Fruit fly (Drosophila melanogaster) whole organism, embryonic: ENCODE measurements around the gene awd.

ENCODE experiments used
- Atf-2 ChIP-seq: fragments of 200-800 bp; sonication (Bioruptor generic); optimal IDR thresholded peaks from 2 replicates; lab custom pipeline; 2016; ENCODE audit warnings: missing biosample characterization, missing genetic modification characterization
- CG10366 ChIP-seq: fragments of 200-800 bp; sonication (Bioruptor generic); IDR thresholded peaks from 2 replicates; pipeline ENCODE4 v1.3.6; 2022; ENCODE audit warnings: missing biosample characterization, missing genetic modification characterization
- CG14050 ChIP-seq: fragments of 200-800 bp; sonication (Bioruptor generic); IDR thresholded peaks from 3 replicates; pipeline ENCODE4 v1.3.6; 2022; ENCODE audit warnings: missing biosample characterization, missing genetic modification characterization
- CG1529 ChIP-seq: fragments of 200-800 bp; sonication (Bioruptor generic); optimal IDR thresholded peaks from 3 replicates; lab custom pipeline; 2018; ENCODE audit warnings: missing biosample characterization, missing genetic modification characterization
- CG15514 ChIP-seq: fragments of 200-800 bp; sonication (Bioruptor generic); optimal IDR thresholded peaks from 3 replicates; lab custom pipeline; 2017; ENCODE audit warnings: missing biosample characterization, missing genetic modification characterization, mild to moderate bottlenecking, moderate library complexity, missing genetic modification reagents
- CG1603 ChIP-seq: fragments of 200-800 bp; sonication (Bioruptor generic); optimal IDR thresholded peaks from 2 replicates; lab custom pipeline; 2019; ENCODE audit warnings: missing biosample characterization, mild to moderate bottlenecking, missing genetic modification characterization, moderate library complexity
- CG18262 ChIP-seq: fragments of 200-800 bp; optimal IDR thresholded peaks from 3 replicates; lab custom pipeline; 2019; ENCODE audit warnings: missing biosample characterization, mild to moderate bottlenecking, missing genetic modification characterization, moderate library complexity
- CG18476 ChIP-seq: fragments of 200-800 bp; sonication (Bioruptor generic); optimal IDR thresholded peaks from 2 replicates; lab custom pipeline; 2016; ENCODE audit warnings: missing biosample characterization, mild to moderate bottlenecking, missing genetic modification characterization
- CG3163 ChIP-seq: fragments of 200-800 bp; sonication (Bioruptor generic); optimal IDR thresholded peaks from 3 replicates; lab custom pipeline; 2016; ENCODE audit warnings: missing biosample characterization, missing genetic modification characterization
- CG32772 ChIP-seq: fragments of 200-800 bp; sonication (Bioruptor generic); IDR thresholded peaks from 2 replicates; pipeline ENCODE4 v1.3.6; 2022; ENCODE audit warnings: missing biosample characterization, missing genetic modification characterization
- CG3726 ChIP-seq: fragments of 200-800 bp; sonication (Bioruptor generic); IDR thresholded peaks from 3 replicates; pipeline ENCODE4, ENCODE4 v1.3.6; 2022; ENCODE audit warnings: missing biosample characterization, missing genetic modification characterization
- CG4328 ChIP-seq: fragments of 200-800 bp; sonication (Bioruptor generic); optimal IDR thresholded peaks from 3 replicates; lab custom pipeline; 2017; ENCODE audit warnings: missing biosample characterization, missing genetic modification reagents, missing genetic modification characterization
- CG4707 ChIP-seq: fragments of 200-800 bp; sonication (Bioruptor generic); optimal IDR thresholded peaks from 2 replicates; lab custom pipeline; 2018; ENCODE audit warnings: missing biosample characterization, mild to moderate bottlenecking, missing genetic modification characterization, moderate library complexity
- CG6689 ChIP-seq: fragments of 200-800 bp; sonication (Bioruptor generic); IDR thresholded peaks from 2 replicates; pipeline ENCODE4 v1.3.6; 2022; ENCODE audit warnings: missing biosample characterization, missing genetic modification characterization
- CG7372 ChIP-seq: fragments of 200-800 bp; sonication (Bioruptor generic); IDR thresholded peaks from 2 replicates; pipeline ENCODE4 v1.3.6; 2022; ENCODE audit warnings: missing biosample characterization, missing genetic modification characterization
- CG7963 ChIP-seq: fragments of 200-800 bp; sonication (Bioruptor generic); IDR thresholded peaks from 3 replicates; pipeline ENCODE4 v1.3.6; 2022; ENCODE audit warnings: missing biosample characterization, missing genetic modification characterization; ENCODE audit not compliant: partially characterized antibody
- CG7987 ChIP-seq: fragments of 200-800 bp; sonication (Bioruptor generic); optimal IDR thresholded peaks from 2 replicates; lab custom pipeline; 2018; ENCODE audit warnings: missing biosample characterization, mild to moderate bottlenecking, missing genetic modification characterization, moderate library complexity
- CG8765 ChIP-seq: fragments of 200-800 bp; sonication (Bioruptor generic); IDR thresholded peaks from 2 replicates; pipeline ENCODE4 v1.3.6; 2022; ENCODE audit warnings: missing biosample characterization, missing genetic modification characterization
- CG9797 ChIP-seq: fragments of 200-800 bp; sonication (Bioruptor generic); optimal IDR thresholded peaks from 3 replicates; lab custom pipeline; 2018; ENCODE audit warnings: missing biosample characterization, mild to moderate bottlenecking, missing genetic modification characterization
- Chrac-16 ChIP-seq: fragments of 200-800 bp; sonication (Bioruptor generic); optimal IDR thresholded peaks from 3 replicates; lab custom pipeline; 2016; ENCODE audit warnings: missing biosample characterization, missing genetic modification characterization
- Doc2 ChIP-seq: fragments of 200-800 bp; sonication (Bioruptor generic); IDR thresholded peaks from 2 replicates; pipeline ENCODE4 v1.3.6; 2022; ENCODE audit warnings: missing biosample characterization, missing genetic modification characterization
- NfI ChIP-seq: fragments of 200-800 bp; sonication (Bioruptor generic); optimal IDR thresholded peaks from 3 replicates; lab custom pipeline; 2018; ENCODE audit warnings: missing biosample characterization, mild to moderate bottlenecking, missing genetic modification characterization, moderate library complexity
- Opbp ChIP-seq: fragments of 200-800 bp; sonication (Bioruptor generic); IDR thresholded peaks from 3 replicates; pipeline ENCODE4 v1.3.6; 2022; ENCODE audit warnings: missing biosample characterization, missing genetic modification characterization; ENCODE audit not compliant: partially characterized antibody
- Six4 ChIP-seq: fragments of 200-800 bp; sonication (Bioruptor generic); optimal IDR thresholded peaks from 2 replicates; lab custom pipeline; 2016; ENCODE audit warnings: missing biosample characterization, missing genetic modification characterization
- Taf1 ChIP-seq: fragments of 200-800 bp; sonication (Bioruptor generic); IDR thresholded peaks from 2 replicates; pipeline ENCODE4 v1.3.6; 2022; ENCODE audit warnings: missing biosample characterization, missing genetic modification characterization
- Vsx1 ChIP-seq: fragments of 200-800 bp; sonication (Bioruptor generic); optimal IDR thresholded peaks from 2 replicates; lab custom pipeline; 2017; ENCODE audit warnings: missing biosample characterization, mild to moderate bottlenecking, missing genetic modification characterization, missing genetic modification reagents
- aop ChIP-seq: fragments of 200-800 bp; sonication (Bioruptor generic); IDR thresholded peaks from 2 replicates; pipeline ENCODE4 v1.3.6; 2022; ENCODE audit warnings: missing biosample characterization, missing genetic modification characterization
- ato ChIP-seq: fragments of 200-800 bp; sonication (Bioruptor generic); IDR thresholded peaks from 2 replicates; pipeline ENCODE4 v1.3.6; 2022; ENCODE audit warnings: missing biosample characterization, missing genetic modification characterization; ENCODE audit not compliant: partially characterized antibody
- az2 ChIP-seq: fragments of 200-800 bp; sonication (Bioruptor generic); optimal IDR thresholded peaks from 3 replicates; lab custom pipeline; 2016; ENCODE audit warnings: missing biosample characterization, missing genetic modification characterization
- bbx ChIP-seq: fragments of 200-800 bp; sonication (Bioruptor generic); IDR thresholded peaks from 2 replicates; pipeline ENCODE4 v1.3.6; 2022; ENCODE audit warnings: missing biosample characterization, missing genetic modification characterization; ENCODE audit not compliant: partially characterized antibody
- bsh ChIP-seq, 2 experiments: fragments of 200-800 bp; sonication (Bioruptor generic); optimal IDR thresholded peaks; 2 replicates each; lab custom pipeline; 2017 to 2018; ENCODE audit warnings: mild to moderate bottlenecking in 2 of 2, missing biosample characterization in 2 of 2, missing genetic modification characterization in 2 of 2, moderate library complexity in 1 of 2
- btn ChIP-seq: fragments of 200-800 bp; sonication (Bioruptor generic); optimal IDR thresholded peaks from 2 replicates; lab custom pipeline; 2016; ENCODE audit warnings: missing biosample characterization, missing genetic modification characterization
- chm ChIP-seq: fragments of 200-800 bp; sonication (Bioruptor generic); IDR thresholded peaks from 2 replicates; pipeline ENCODE4 v1.3.6; 2022; ENCODE audit warnings: missing biosample characterization, missing genetic modification characterization
- esg ChIP-seq: fragments of 200-800 bp; sonication (Bioruptor generic); conservative IDR thresholded peaks from 2 replicates; pipeline ENCODE4 v1.3.6; 2022; ENCODE audit warnings: missing biosample characterization, missing genetic modification characterization
- fru ChIP-seq: fragments of >200 bp; optimal IDR thresholded peaks from 2 replicates; lab custom pipeline; 2017
- hb ChIP-seq: fragments of 200-800 bp; sonication (Bioruptor generic); IDR thresholded peaks from 3 replicates; pipeline ENCODE4 v1.3.6; 2022; ENCODE audit warnings: missing biosample characterization, missing genetic modification characterization; ENCODE audit not compliant: partially characterized antibody
- inv ChIP-seq: fragments of 200-800 bp; sonication (Bioruptor generic); IDR thresholded peaks from 2 replicates; pipeline ENCODE4 v1.3.6; 2022; ENCODE audit warnings: missing biosample characterization, missing genetic modification characterization; ENCODE audit not compliant: partially characterized antibody
- jigr1 ChIP-seq: fragments of 200-800 bp; sonication (Bioruptor generic); IDR thresholded peaks from 3 replicates; pipeline ENCODE4 v1.3.6; 2022; ENCODE audit warnings: missing biosample characterization, missing genetic modification characterization
- jumu ChIP-seq: fragments of 200-800 bp; sonication (Bioruptor generic); optimal IDR thresholded peaks from 3 replicates; lab custom pipeline; 2016; ENCODE audit warnings: missing biosample characterization, missing genetic modification characterization
- lbe ChIP-seq: fragments of 200-800 bp; sonication (Bioruptor generic); optimal IDR thresholded peaks from 2 replicates; lab custom pipeline; 2016; ENCODE audit warnings: missing biosample characterization, mild to moderate bottlenecking, missing genetic modification characterization
- nerfin-1 ChIP-seq: fragments of 200-800 bp; sonication (Bioruptor generic); optimal IDR thresholded peaks from 3 replicates; lab custom pipeline; 2019; ENCODE audit warnings: missing biosample characterization, mild to moderate bottlenecking, missing genetic modification characterization, moderate library complexity
- onecut ChIP-seq: fragments of 200-800 bp; sonication (Bioruptor generic); IDR thresholded peaks from 2 replicates; pipeline ENCODE4 v1.3.6; 2022; ENCODE audit warnings: missing biosample characterization, missing genetic modification characterization
- pb ChIP-seq: fragments of 200-800 bp; sonication (Bioruptor generic); optimal IDR thresholded peaks from 3 replicates; lab custom pipeline; 2016; ENCODE audit warnings: missing biosample characterization, missing genetic modification characterization
- pho ChIP-seq: fragments of 200-800 bp; sonication (Bioruptor generic); optimal IDR thresholded peaks from 2 replicates; lab custom pipeline; 2016; ENCODE audit warnings: missing biosample characterization, missing genetic modification characterization
- sens-2 ChIP-seq: fragments of 200-800 bp; sonication (Bioruptor generic); IDR thresholded peaks from 2 replicates; pipeline ENCODE4 v1.3.6; 2022; ENCODE audit warnings: missing biosample characterization, missing genetic modification characterization
- so ChIP-seq: fragments of 200-800 bp; sonication (Bioruptor generic); IDR thresholded peaks from 3 replicates; pipeline ENCODE4 v1.3.6; 2022; ENCODE audit warnings: missing biosample characterization, missing genetic modification characterization
- tgo ChIP-seq: fragments of 200-800 bp; sonication (Bioruptor generic); IDR thresholded peaks from 3 replicates; pipeline ENCODE4 v1.3.6; 2022; ENCODE audit warnings: missing biosample characterization, missing genetic modification characterization
- twi ChIP-seq: fragments of 200-800 bp; optimal IDR thresholded peaks from 2 replicates; lab custom pipeline; 2019; ENCODE audit warnings: missing biosample characterization, mild to moderate bottlenecking, missing genetic modification characterization, moderate library complexity
- zf30C ChIP-seq: fragments of 200-800 bp; sonication (Bioruptor generic); optimal IDR thresholded peaks from 3 replicates; lab custom pipeline; 2018; ENCODE audit warnings: missing biosample characterization, mild to moderate bottlenecking, missing genetic modification characterization

The awd gene

DNA sequence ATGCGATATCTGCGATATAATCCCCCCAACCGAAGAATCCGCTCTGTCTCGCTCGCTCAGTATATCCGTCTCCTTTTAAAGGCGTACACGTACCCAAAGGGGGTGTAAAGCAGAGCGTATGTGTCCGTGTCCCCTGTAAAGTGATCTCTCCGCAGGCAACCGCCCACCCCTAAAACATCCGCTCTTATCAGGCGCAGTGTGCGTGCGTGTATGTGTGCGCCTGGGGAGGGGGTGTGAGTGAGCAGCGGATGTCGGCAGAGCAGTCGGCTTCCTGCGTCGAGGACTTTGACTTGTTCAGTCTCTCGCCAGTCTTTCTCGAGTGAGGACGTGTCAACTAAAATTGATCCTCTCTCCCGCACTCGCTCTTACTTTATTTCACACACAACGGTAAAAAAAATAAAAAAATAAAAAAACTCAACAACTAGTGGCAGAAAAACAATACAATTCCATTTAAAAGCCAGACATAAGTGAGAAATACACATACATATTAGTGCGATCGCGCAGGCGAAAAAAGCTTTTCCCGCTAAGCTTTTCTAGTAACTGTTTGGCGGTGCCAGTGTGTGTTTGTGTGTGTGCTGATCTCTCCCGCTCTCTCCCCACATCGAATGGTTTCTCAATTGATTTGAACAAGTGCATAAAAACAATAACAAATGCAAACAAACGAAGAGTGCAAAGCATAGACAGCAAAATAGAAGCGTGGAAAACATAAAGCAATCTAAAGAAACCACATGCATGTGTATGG is 20.2 kb downstream of the awd start (continued):
- TF ChIP-seq CG4328 (GFP tag; lab: Kevin White, UChicago): no peak
- no peak for TF ChIP-seq esg (GFP tag; lab: Robert Waterston, UW)
- TF ChIP-seq bsh (GFP tag; optimal IDR thresholded peaks at IDR 0.05; lab: Kevin White, UChicago): no peak
- TF ChIP-seq lbe (GFP tag; lab: Kevin White, UChicago): no peak
- TF ChIP-seq jigr1 (GFP tag; lab: Robert Waterston, UW): no peak
- no peak for TF ChIP-seq Six4
- no peak for TF ChIP-seq CG7987 (GFP tag; lab: Kevin White, UChicago)
- no peak for TF ChIP-seq btn (GFP tag; lab: Kevin White, UChicago)
- TF ChIP-seq CG18476: no peak
- no peak for TF ChIP-seq CG9797
- TF ChIP-seq CG10366: no peak
- TF ChIP-seq CG6689 (GFP tag; lab: Robert Waterston, UW): no peak
- TF ChIP-seq CG32772 (GFP tag; lab: Robert Waterston, UW): peak; percentile 31; the same call in 1 of the 2 replicates
- TF ChIP-seq aop (GFP tag; lab: Robert Waterston, UW): peak; percentile 83; the same call in 1 of the 2 replicates
- no peak for TF ChIP-seq Doc2 (GFP tag; lab: Robert Waterston, UW)
- peak; percentile 26; the same call in 1 of the 2 replicates for TF ChIP-seq onecut (GFP tag; lab: Robert Waterston, UW)
- no peak for TF ChIP-seq CG14050
- TF ChIP-seq CG8765 (GFP tag; lab: Robert Waterston, UW): no peak
- 0 out of 3 replicates have a peak, but pooled peaks have one; percentile 28 for TF ChIP-seq Opbp (GFP tag; lab: Robert Waterston, UW)
- peak; percentile 26; the same call in 1 of the 2 replicates for TF ChIP-seq bbx (GFP tag; lab: Robert Waterston, UW)
- no peak for TF ChIP-seq CG7963 (GFP tag; lab: Robert Waterston, UW)
- TF ChIP-seq jumu (GFP tag; lab: Kevin White, UChicago): no peak
- no peak for TF ChIP-seq hb
- TF ChIP-seq tgo (GFP tag; lab: Robert Waterston, UW): no peak
- TF ChIP-seq sens-2: 0 out of 2 replicates have a peak, but pooled peaks have one; percentile 33
- TF ChIP-seq CG1529 (GFP tag; lab: Kevin White, UChicago): no peak
- TF ChIP-seq zf30C (GFP tag; lab: Kevin White, UChicago): no peak
- no peak for TF ChIP-seq CG7372 (GFP tag; lab: Robert Waterston, UW)
- no peak for TF ChIP-seq Atf-2 (GFP tag; lab: Kevin White, UChicago)
- TF ChIP-seq nerfin-1 (tag; lab: Kevin White, UChicago): peak; percentile 51
- no peak for TF ChIP-seq pho (GFP tag; lab: Kevin White, UChicago)
- no peak for TF ChIP-seq Taf1 (GFP tag; lab: Robert Waterston, UW)
- no peak for TF ChIP-seq CG15514 (GFP tag; lab: Kevin White, UChicago)
- TF ChIP-seq inv (GFP tag; lab: Robert Waterston, UW): no peak
- peak; percentile 11 for TF ChIP-seq Vsx1 (GFP tag; lab: Kevin White, UChicago)
- TF ChIP-seq CG1603: no peak
- no peak for TF ChIP-seq CG4707 (GFP tag; lab: Kevin White, UChicago)
- peak; percentile 16 for TF ChIP-seq CG3163 (GFP tag; lab: Kevin White, UChicago)
- no peak for TF ChIP-seq Chrac-16
- no peak for TF ChIP-seq pb (GFP tag; lab: Kevin White, UChicago)
- peak; percentile 20 for TF ChIP-seq twi (tag; lab: Kevin White, UChicago)
- TF ChIP-seq fru: no peak
- no peak for TF ChIP-seq az2 (GFP tag; lab: Kevin White, UChicago)
- no peak for TF ChIP-seq ato
- TF ChIP-seq NfI (GFP tag; lab: Kevin White, UChicago): no peak
- peak; percentile 41; the same call in 1 of the 2 replicates for TF ChIP-seq chm (GFP tag; lab: Robert Waterston, UW)
- TF ChIP-seq CG3726 (GFP tag; lab: Robert Waterston, UW): no peak
- TF ChIP-seq CG18262: no peak
- TF ChIP-seq so (GFP tag; lab: Robert Waterston, UW): 0 out of 3 replicates have a peak, but pooled peaks have one; percentile 29
